Worm (Caenorhabditis elegans): ENCODE data around the gene mak-1.

- no peak for TF ChIP-seq W03F9.2 (tag; optimal IDR thresholded peaks at IDR 0.05)
- TF ChIP-seq him-1 (tag; optimal IDR thresholded peaks at IDR 0.05), result no peak
- TF ChIP-seq dao-5 (tag; optimal IDR thresholded peaks at IDR 0.05), result no peak
Observed at ce11 chrII:8747939-8748352, 4.1 kb downstream of the mak-1 start.
